Worm (Caenorhabditis elegans) whole organism, young adult: ENCODE results near the gene Y46G5A.38.

Experiments used
- F33H1.4 ChIP-seq: fragments of 200-800 bp; sonication (Bioruptor generic); IDR thresholded peaks from 2 replicates; pipeline ENCODE4 v1.3.6; 2022; ENCODE audit warnings: missing genetic modification reagents, missing genetic modification characterization, missing compliant biosample characterization
- F52B5.7 ChIP-seq: sonication (generic microtip); optimal IDR thresholded peaks from 2 replicates; lab custom pipeline; 2016; ENCODE audit warnings: mild to moderate bottlenecking, missing genetic modification characterization, missing compliant biosample characterization
- F57A8.1 ChIP-seq: fragments of 200-800 bp; sonication (Bioruptor generic); optimal IDR thresholded peaks from 2 replicates; lab custom pipeline; 2018; ENCODE audit warnings: mild to moderate bottlenecking, missing genetic modification characterization, moderate library complexity, missing compliant biosample characterization
- K11D2.4 ChIP-seq: fragments of 200-800 bp; sonication (Bioruptor generic); IDR thresholded peaks from 2 replicates; pipeline ENCODE4 v1.3.6; 2022; ENCODE audit warnings: missing genetic modification reagents, missing genetic modification characterization, missing compliant biosample characterization
- T07F8.4 ChIP-seq: sonication (generic microtip); optimal IDR thresholded peaks from 2 replicates; lab custom pipeline; 2016; ENCODE audit warnings: mild to moderate bottlenecking, missing genetic modification characterization, moderate library complexity, missing compliant biosample characterization
- T26A5.8 ChIP-seq: sonication (generic microtip); optimal IDR thresholded peaks from 2 replicates; lab custom pipeline; 2016; ENCODE audit warnings: missing genetic modification characterization, missing compliant biosample characterization
- Y67H2A.10 ChIP-seq: fragments of 200-800 bp; sonication (Bioruptor generic); conservative IDR thresholded peaks from 2 replicates; pipeline ENCODE4 v1.3.6; 2022; ENCODE audit warnings: missing genetic modification reagents, missing genetic modification characterization, missing compliant biosample characterization
- aptf-2 ChIP-seq: fragments of 200-800 bp; sonication (Bioruptor generic); conservative IDR thresholded peaks from 2 replicates; pipeline ENCODE4 v1.3.6; 2022; ENCODE audit warnings: missing genetic modification reagents, missing genetic modification characterization, missing compliant biosample characterization
- attf-3 ChIP-seq: fragments of 200-800 bp; sonication (Bioruptor generic); conservative IDR thresholded peaks from 2 replicates; pipeline ENCODE4 v1.3.6; 2022; ENCODE audit warnings: missing genetic modification reagents, missing genetic modification characterization, missing compliant biosample characterization
- attf-6 ChIP-seq: fragments of 200-800 bp; sonication (Bioruptor generic); IDR thresholded peaks from 2 replicates; pipeline ENCODE4 v1.3.6; 2022; ENCODE audit warnings: missing genetic modification reagents, missing genetic modification characterization, missing compliant biosample characterization
- ceh-100 ChIP-seq: fragments of 200-800 bp; sonication (Bioruptor generic); IDR thresholded peaks from 2 replicates; pipeline ENCODE4 v1.3.6; 2022; ENCODE audit warnings: missing genetic modification reagents, missing genetic modification characterization, missing compliant biosample characterization
- ceh-58 ChIP-seq: fragments of 200-800 bp; sonication (Bioruptor generic); IDR thresholded peaks from 2 replicates; pipeline ENCODE4 v1.3.6; 2022; ENCODE audit warnings: missing genetic modification characterization, missing compliant biosample characterization
- chd-7 ChIP-seq: sonication (generic microtip); optimal IDR thresholded peaks from 2 replicates; lab custom pipeline; 2016; ENCODE audit warnings: mild to moderate bottlenecking, missing genetic modification characterization, moderate library complexity, missing compliant biosample characterization
- efl-1 ChIP-seq: fragments of 150-350 bp; optimal IDR thresholded peaks from 2 replicates; lab custom pipeline; 2014; ENCODE audit warnings: missing biosample characterization, missing genetic modification reagents, missing genetic modification characterization
- egl-18 ChIP-seq: fragments of 200-800 bp; sonication (Bioruptor generic); IDR thresholded peaks from 2 replicates; pipeline ENCODE4 v1.3.6; 2022; ENCODE audit warnings: missing genetic modification reagents, missing genetic modification characterization, missing compliant biosample characterization
- ekl-4 ChIP-seq: fragments of 200-800 bp; sonication (Bioruptor generic); IDR thresholded peaks from 2 replicates; pipeline ENCODE4 v1.3.6; 2022; ENCODE audit warnings: missing genetic modification reagents, missing genetic modification characterization, missing compliant biosample characterization
- ets-4 ChIP-seq: fragments of 200-800 bp; sonication (Bioruptor generic); optimal IDR thresholded peaks from 2 replicates; lab custom pipeline; 2018; ENCODE audit warnings: mild to moderate bottlenecking, missing genetic modification characterization, missing compliant biosample characterization
- hsf-1 ChIP-seq: fragments of 200-800 bp; sonication (Bioruptor generic); IDR thresholded peaks from 2 replicates; pipeline ENCODE4 v1.3.6; 2022; ENCODE audit warnings: missing genetic modification reagents, missing genetic modification characterization, missing compliant biosample characterization
- madf-10 ChIP-seq: sonication (generic microtip); optimal IDR thresholded peaks from 2 replicates; lab custom pipeline; 2016; ENCODE audit warnings: mild to moderate bottlenecking, missing genetic modification characterization, missing compliant biosample characterization
- madf-3 ChIP-seq: fragments of 200-800 bp; sonication (Bioruptor generic); IDR thresholded peaks from 2 replicates; pipeline ENCODE4 v1.3.6; 2022; ENCODE audit warnings: missing genetic modification reagents, missing genetic modification characterization, missing compliant biosample characterization
- madf-6 ChIP-seq: fragments of 200-800 bp; sonication (Bioruptor generic); IDR thresholded peaks from 2 replicates; pipeline ENCODE4 v1.3.6; 2022; ENCODE audit warnings: missing genetic modification reagents, missing genetic modification characterization, missing compliant biosample characterization
- mcd-1 ChIP-seq: fragments of 200-800 bp; sonication (Bioruptor generic); IDR thresholded peaks from 2 replicates; pipeline ENCODE4 v1.3.6; 2022; ENCODE audit warnings: missing genetic modification reagents, missing genetic modification characterization, missing compliant biosample characterization
- mxl-1 ChIP-seq: sonication (generic microtip); optimal IDR thresholded peaks from 2 replicates; lab custom pipeline; 2016; ENCODE audit warnings: missing genetic modification characterization, missing compliant biosample characterization
- nfya-1 ChIP-seq: sonication (generic microtip); optimal IDR thresholded peaks from 2 replicates; lab custom pipeline; 2017; ENCODE audit warnings: antibody characterized with exemption, missing compliant biosample characterization, missing genetic modification characterization, borderline replicate concordance; ENCODE audit not compliant: insufficient read depth
- nfyb-1 ChIP-seq: fragments of 200-800 bp; sonication (Bioruptor generic); IDR thresholded peaks from 2 replicates; pipeline ENCODE4 v1.3.6; 2022; ENCODE audit warnings: missing genetic modification reagents, missing genetic modification characterization, missing compliant biosample characterization
- nhr-179 ChIP-seq: sonication (generic microtip); optimal IDR thresholded peaks from 2 replicates; lab custom pipeline; 2016; ENCODE audit warnings: mild to moderate bottlenecking, missing genetic modification characterization, missing compliant biosample characterization
- nhr-27 ChIP-seq: fragments of 200-800 bp; sonication (Bioruptor generic); optimal IDR thresholded peaks from 2 replicates; lab custom pipeline; 2018; ENCODE audit warnings: mild to moderate bottlenecking, missing genetic modification characterization, moderate library complexity, missing compliant biosample characterization
- nhr-90 ChIP-seq: sonication (generic microtip); optimal IDR thresholded peaks from 2 replicates; lab custom pipeline; 2016; ENCODE audit warnings: missing genotype, mild to moderate bottlenecking, missing genetic modification characterization, missing compliant biosample characterization
- rcor-1 ChIP-seq: fragments of 200-800 bp; sonication (Bioruptor generic); IDR thresholded peaks from 2 replicates; pipeline ENCODE4 v1.3.6; 2022; ENCODE audit warnings: missing genetic modification reagents, missing genetic modification characterization, missing compliant biosample characterization
- tlf-1 ChIP-seq: fragments of 200-800 bp; sonication (Bioruptor generic); optimal IDR thresholded peaks from 2 replicates; lab custom pipeline; 2018; ENCODE audit warnings: mild to moderate bottlenecking, missing genetic modification characterization, missing compliant biosample characterization
- ztf-25 ChIP-seq: fragments of 200-800 bp; sonication (Bioruptor generic); IDR thresholded peaks from 2 replicates; pipeline ENCODE4 v1.3.6; 2022; ENCODE audit warnings: missing genetic modification reagents, missing genetic modification characterization, missing compliant biosample characterization
- ztf-3 ChIP-seq: fragments of 200-800 bp; sonication (Bioruptor generic); optimal IDR thresholded peaks from 2 replicates; lab custom pipeline; 2018; ENCODE audit warnings: mild to moderate bottlenecking, missing genetic modification characterization, missing compliant biosample characterization

Y46G5A.38 gene

DNA sequence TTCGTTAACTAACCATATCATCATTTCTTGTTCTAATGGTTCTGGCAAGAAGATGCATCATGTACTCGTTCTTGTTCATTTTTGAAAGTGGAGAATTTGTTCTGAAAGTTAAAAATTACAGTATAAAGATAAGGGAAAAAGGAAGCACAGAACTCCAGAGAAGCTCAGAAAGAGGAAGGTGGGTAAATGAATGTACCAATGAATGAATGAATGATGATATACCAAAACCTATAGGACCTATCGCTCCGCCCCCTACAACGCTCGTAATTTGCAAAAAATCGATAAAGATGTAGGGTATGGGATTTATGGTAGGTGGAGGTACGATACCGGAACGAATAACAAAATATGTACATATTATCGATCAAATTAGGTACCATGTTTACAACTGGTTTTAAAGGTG is 20.9 kb downstream of the Y46G5A.38 start, which contains the start of gene pes-10 (continued):
- no peak for TF ChIP-seq mxl-1 (tag; lab: Kevin White, UChicago)
- TF ChIP-seq tlf-1 (GFP tag; lab: Kevin White, UChicago) = no peak
- no peak for TF ChIP-seq nfya-1 (tag; lab: Kevin White, UChicago)
- no peak for TF ChIP-seq egl-18 (GFP tag; lab: Robert Waterston, UW)
- TF ChIP-seq K11D2.4 (GFP tag; lab: Robert Waterston, UW) = no peak
- TF ChIP-seq mcd-1 (GFP tag; lab: Robert Waterston, UW) = no peak

DNA sequence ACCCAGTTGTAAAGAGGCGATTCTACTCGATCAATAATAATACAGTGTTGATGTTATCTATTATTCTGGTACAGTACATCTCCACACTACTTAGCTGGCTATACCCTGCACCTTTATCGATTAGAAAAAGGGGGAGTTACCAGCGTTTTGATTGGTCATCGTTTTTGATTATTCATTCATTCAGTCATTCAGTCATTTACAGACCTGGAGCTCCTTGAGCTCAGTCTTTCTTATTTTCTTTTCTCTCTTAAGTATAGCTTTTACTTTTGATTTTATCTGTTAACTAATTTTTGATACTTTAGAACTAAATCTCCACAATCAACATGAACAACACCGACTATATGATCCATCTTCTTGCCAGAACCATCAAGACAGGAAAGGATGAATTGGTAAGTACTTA is 23.3 kb downstream of the Y46G5A.38 start, which contains the start of gene Y46G5A.28:
Gene Y46G5A.28 (plus strand): TSS at position 301 of the 400 bp plus-strand sequence.
- no peak for TF ChIP-seq T07F8.4 (tag; lab: Kevin White, UChicago)
- TF ChIP-seq efl-1 (GFP tag; lab: Kevin White, UChicago) = no peak
- TF ChIP-seq ztf-3 = no peak
- no peak for TF ChIP-seq madf-6 (GFP tag; lab: Robert Waterston, UW)
- TF ChIP-seq ztf-25 (GFP tag; lab: Robert Waterston, UW) = no peak
- TF ChIP-seq nhr-179 (tag; lab: Kevin White, UChicago) = no peak
- no peak for TF ChIP-seq Y67H2A.10
- no peak for TF ChIP-seq ceh-100 (GFP tag; lab: Robert Waterston, UW)
- no peak for TF ChIP-seq nhr-90 (tag; lab: Kevin White, UChicago)

DNA sequence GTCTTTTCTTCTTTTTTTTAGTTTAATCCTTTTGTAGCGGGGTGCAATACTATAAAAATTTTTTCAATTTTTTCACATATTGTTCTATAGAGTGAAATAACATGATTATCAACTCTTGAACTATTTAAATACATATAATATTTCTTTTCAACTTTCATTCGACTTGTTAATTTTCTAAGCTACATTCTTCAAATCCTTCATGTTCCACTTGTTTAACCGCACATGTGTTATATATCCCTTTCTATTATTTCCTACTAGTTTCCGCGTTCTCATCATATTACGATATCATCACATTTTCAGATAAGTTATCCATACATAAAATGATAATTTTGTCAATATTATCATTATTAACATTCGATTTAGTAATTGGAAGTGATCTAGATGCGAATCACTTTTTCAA is 29.0 kb downstream of the Y46G5A.38 start, which contains the start of gene Y46G5A.29:
Gene Y46G5A.29 (plus strand): TSS at position 301 of the 400 bp plus-strand sequence.
- TF ChIP-seq rcor-1 (GFP tag; lab: Robert Waterston, UW) = no peak

DNA sequence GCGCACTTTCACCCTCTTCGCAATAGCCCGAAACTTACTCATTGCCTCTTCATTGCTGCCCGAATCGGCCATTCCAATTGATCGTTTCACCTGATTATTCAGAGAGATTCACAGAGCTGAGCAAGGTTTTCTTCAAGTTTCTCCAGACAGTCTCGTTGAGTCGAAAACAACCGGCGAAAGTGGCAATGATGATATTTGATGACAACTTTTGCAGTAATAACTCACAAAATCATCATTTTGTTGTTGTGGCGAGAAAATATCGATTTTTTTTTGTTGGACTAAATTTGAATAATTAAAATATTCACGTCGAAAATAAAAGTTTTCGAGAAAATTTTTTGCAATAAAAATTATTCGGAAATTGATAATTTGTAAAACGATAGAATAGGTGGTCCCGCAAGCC is 38.8 kb downstream of the Y46G5A.38 start, which contains the start of gene snf-5:
Gene snf-5 (minus strand): TSS at position 182 of the 400 bp plus-strand sequence.
- TF ChIP-seq ceh-58 (GFP tag; lab: Robert Waterston, UW) (no peak), nhr-27 (tag; lab: Kevin White, UChicago) (no peak), ztf-3 (no peak), F57A8.1 (no peak), madf-6 (GFP tag; lab: Robert Waterston, UW) (no peak), madf-10 (no peak), ets-4 (GFP tag; lab: Kevin White, UChicago) (no peak), attf-3 (GFP tag; lab: Robert Waterston, UW) (no peak)

DNA sequence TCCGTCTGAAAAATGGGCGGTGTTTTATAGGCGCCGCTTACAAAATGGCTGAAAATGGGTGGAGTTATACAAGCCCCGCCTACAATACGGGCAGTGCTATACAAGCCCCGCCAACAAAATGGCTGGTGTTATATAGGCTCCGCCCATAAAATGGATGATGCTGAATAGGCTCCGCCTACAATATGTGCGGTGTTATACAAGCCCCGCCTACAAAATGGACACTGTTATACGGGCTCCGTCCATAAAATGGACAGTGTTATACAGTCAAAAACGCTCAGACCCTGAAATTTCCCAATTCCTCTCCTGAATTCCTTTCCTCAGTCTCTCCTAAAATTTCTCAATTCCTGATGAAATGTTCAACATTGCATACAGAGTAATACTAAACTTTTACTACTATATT is 39.2 kb downstream of the Y46G5A.38 start:
- TF ChIP-seq nfyb-1 = 0 out of 2 replicates have a peak, but pooled peaks have one; percentile 15
- peak; percentile 36; the same call in 1 of the 2 replicates for TF ChIP-seq attf-6 (GFP tag; lab: Robert Waterston, UW)
- peak; percentile 18; the same call in 1 of the 2 replicates for TF ChIP-seq ekl-4 (GFP tag; lab: Robert Waterston, UW)
- TF ChIP-seq F52B5.7 (tag; lab: Kevin White, UChicago) = peak; percentile 17
- TF ChIP-seq F33H1.4 (GFP tag; lab: Robert Waterston, UW) = 0 out of 2 replicates have a peak, but pooled peaks have one; percentile 5
- TF ChIP-seq T26A5.8 (tag; lab: Kevin White, UChicago) = no peak
- 0 out of 2 replicates have a peak, but pooled peaks have one; percentile 30 for TF ChIP-seq hsf-1 (GFP tag; lab: Robert Waterston, UW)
- 0 out of 2 replicates have a peak, but pooled peaks have one; percentile 10 for TF ChIP-seq aptf-2
- peak; percentile 78; the same call in 1 of the 2 replicates for TF ChIP-seq madf-3 (GFP tag; lab: Robert Waterston, UW)
- no peak for TF ChIP-seq chd-7 (tag; lab: Kevin White, UChicago)
